2 fruit fly cellular contexts compared by ENCODE assay signal in the genomic region with DNA sequence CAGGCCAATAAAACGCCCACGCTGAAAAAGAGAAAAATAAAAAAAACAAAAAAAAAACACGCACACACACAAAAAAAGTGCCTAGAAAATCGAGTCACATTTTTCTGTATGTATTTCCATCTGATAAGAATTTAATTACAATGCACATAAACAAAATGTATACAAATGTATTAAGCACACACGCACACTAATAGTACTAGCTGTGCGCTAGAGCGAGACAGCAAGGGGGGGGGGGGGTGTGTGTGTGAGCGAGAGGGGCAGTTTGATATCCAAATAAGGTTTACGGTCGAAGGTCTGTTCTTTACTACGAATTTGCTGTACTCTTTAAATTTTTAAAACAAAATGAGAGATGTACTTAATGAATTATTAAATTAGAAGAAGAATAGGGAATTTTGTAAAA.
A peak's percentile ranks its signal among the peaks of the same experiment; 100 is the strongest.
TF ChIP-seq lines count a peak whose summit lies in the region.

No protein-coding gene starts in this region.

- no peak for TF ChIP-seq CTCF in whole organism, embryonic (GFP tag; optimal IDR thresholded peaks at IDR 0.05; lab: Kevin White, UChicago)

TF ChIP-seq in whole organism, embryonic, 481 proteins besides CTCF, POLR2A, EP300 and RAD21:
- TF ChIP-seq gem (tag; optimal IDR thresholded peaks at IDR 0.05; lab: Kevin White, UChicago), result peak; percentile 46
- peak; percentile 66 for TF ChIP-seq crol (GFP tag; IDR thresholded peaks at IDR 0.05; lab: Robert Waterston, UW)
- no peak for TF ChIP-seq kah (GFP tag; optimal IDR thresholded peaks at IDR 0.05; lab: Kevin White, UChicago)
- peak; percentile 40 for TF ChIP-seq CG2678 (tag; optimal IDR thresholded peaks at IDR 0.05; lab: Kevin White, UChicago)
- TF ChIP-seq Ptx1 (GFP tag; IDR thresholded peaks at IDR 0.05; lab: Robert Waterston, UW), result 0 out of 2 replicates have a peak, but pooled peaks have one; percentile 19
- TF ChIP-seq nmo (GFP tag; optimal IDR thresholded peaks at IDR 0.05; lab: Kevin White, UChicago), result peak; percentile 15
- no peak for TF ChIP-seq grn (GFP tag; optimal IDR thresholded peaks at IDR 0.05; lab: Kevin White, UChicago)
- peak; percentile 22 for TF ChIP-seq ATbp (GFP tag; optimal IDR thresholded peaks at IDR 0.05; lab: Kevin White, UChicago)
- peak; percentile 39 for TF ChIP-seq CG1832 (GFP tag; optimal IDR thresholded peaks at IDR 0.05; lab: Kevin White, UChicago)
- no peak for TF ChIP-seq Sry-β (GFP tag; optimal IDR thresholded peaks at IDR 0.05; lab: Kevin White, UChicago)
- TF ChIP-seq CG10543 (GFP tag; optimal IDR thresholded peaks at IDR 0.05; lab: Kevin White, UChicago), result no peak
- TF ChIP-seq CHES-1-like (GFP tag; optimal IDR thresholded peaks at IDR 0.05; lab: Kevin White, UChicago), result no peak
- TF ChIP-seq wdn (GFP tag; IDR thresholded peaks at IDR 0.05; lab: Robert Waterston, UW), result no peak
- peak; percentile 6 for TF ChIP-seq grau (tag; optimal IDR thresholded peaks at IDR 0.05; lab: Kevin White, UChicago)
- peak; percentile 51 for TF ChIP-seq cg (GFP tag; optimal IDR thresholded peaks at IDR 0.05; lab: Kevin White, UChicago)
- peak; percentile 15 for TF ChIP-seq dmrt99B (tag; optimal IDR thresholded peaks at IDR 0.05; lab: Kevin White, UChicago)
- no peak for TF ChIP-seq tup (GFP tag; optimal IDR thresholded peaks at IDR 0.05; lab: Kevin White, UChicago)
- TF ChIP-seq Abd-B (GFP tag; optimal IDR thresholded peaks at IDR 0.05; lab: Kevin White, UChicago), result peak; percentile 18
- TF ChIP-seq Hmr (GFP tag; optimal IDR thresholded peaks at IDR 0.05; lab: Kevin White, UChicago), result no peak
- TF ChIP-seq CG1647 (GFP tag; optimal IDR thresholded peaks at IDR 0.05; lab: Kevin White, UChicago), result no peak
- peak; percentile 3 for TF ChIP-seq CG18262 (tag; optimal IDR thresholded peaks at IDR 0.05; lab: Kevin White, UChicago)
- TF ChIP-seq pita (GFP tag; optimal IDR thresholded peaks at IDR 0.05; lab: Kevin White, UChicago), result no peak
- peak; percentile 21 for TF ChIP-seq CG7839 (tag; optimal IDR thresholded peaks at IDR 0.05; lab: Kevin White, UChicago)
- peak; percentile 19 for TF ChIP-seq sqz (GFP tag; optimal IDR thresholded peaks at IDR 0.05; lab: Kevin White, UChicago)
- 0 out of 2 replicates have a peak, but pooled peaks have one; percentile 26 for TF ChIP-seq CG31441 (GFP tag; IDR thresholded peaks at IDR 0.05; lab: Robert Waterston, UW)
- peak; percentile 17 for TF ChIP-seq CG2712 (tag; optimal IDR thresholded peaks at IDR 0.05; lab: Kevin White, UChicago)
- TF ChIP-seq CG32767 (GFP tag; IDR thresholded peaks at IDR 0.05; lab: Robert Waterston, UW), result 0 out of 2 replicates have a peak, but pooled peaks have one; percentile 22
- no peak for TF ChIP-seq unpg (GFP tag; optimal IDR thresholded peaks at IDR 0.05; lab: Kevin White, UChicago)
- TF ChIP-seq Hr39 (optimal IDR thresholded peaks at IDR 0.05; lab: Kevin White, UChicago), result no peak
- TF ChIP-seq CG6175 (GFP tag; IDR thresholded peaks at IDR 0.05; lab: Robert Waterston, UW), result no peak
- no peak for TF ChIP-seq scrt (GFP tag; optimal IDR thresholded peaks at IDR 0.05; lab: Kevin White, UChicago)
- TF ChIP-seq row (GFP tag; IDR thresholded peaks at IDR 0.05; lab: Robert Waterston, UW), result 0 out of 3 replicates have a peak, but pooled peaks have one; percentile 20
- peak; percentile 3 for TF ChIP-seq CG1233 (GFP tag; optimal IDR thresholded peaks at IDR 0.05; lab: Kevin White, UChicago)
- TF ChIP-seq MBD-R2 (GFP tag; IDR thresholded peaks at IDR 0.05; lab: Robert Waterston, UW), result no peak
- no peak for TF ChIP-seq Lhr (GFP tag; optimal IDR thresholded peaks at IDR 0.05; lab: Kevin White, UChicago)

TF ChIP-seq in whole organism, prepupa, 60 proteins besides CTCF, POLR2A, EP300 and RAD21:
- peak; percentile 80 for TF ChIP-seq fkh (GFP tag; optimal IDR thresholded peaks at IDR 0.05; lab: Kevin White, UChicago)
- no peak for TF ChIP-seq CG8119 (GFP tag; IDR thresholded peaks at IDR 0.05; lab: Robert Waterston, UW)
